Worm (Caenorhabditis elegans) whole organism, midembryonic: Measurements from ENCODE around the gene dmd-9.
A peak's percentile ranks its signal among the peaks of the same experiment; 100 is the strongest.

ENCODE experiments used
- T22C8.4 ChIP-seq: fragments of 200-800 bp; sonication (Bioruptor generic); IDR thresholded peaks from 2 replicates; pipeline ENCODE4 v1.3.6; 2022; ENCODE audit warnings: missing genetic modification characterization, missing compliant biosample characterization
- cog-1 ChIP-seq: sonication (generic microtip); optimal IDR thresholded peaks from 2 replicates; lab custom pipeline; 2016; ENCODE audit warnings: missing genetic modification characterization, missing compliant biosample characterization
- flt-1 ChIP-seq: fragments of 200-800 bp; sonication (Bioruptor generic); IDR thresholded peaks from 2 replicates; pipeline ENCODE4 v1.3.6; 2022; ENCODE audit warnings: missing genetic modification characterization, missing compliant biosample characterization
- med-1 ChIP-seq: sonication (generic microtip); optimal IDR thresholded peaks from 2 replicates; lab custom pipeline; 2017; ENCODE audit warnings: missing genetic modification characterization, mild to moderate bottlenecking, missing compliant biosample characterization, antibody characterized with exemption, missing genetic modification reagents; ENCODE audit not compliant: insufficient read depth
- ref-1 ChIP-seq: fragments of 200-800 bp; sonication (Bioruptor generic); conservative IDR thresholded peaks from 2 replicates; pipeline ENCODE4 v1.3.6; 2022; ENCODE audit warnings: missing genetic modification reagents, missing genetic modification characterization, missing compliant biosample characterization
- tab-1 ChIP-seq: fragments of 200-800 bp; sonication (Bioruptor generic); IDR thresholded peaks from 2 replicates; pipeline ENCODE4 v1.3.6; 2022; ENCODE audit warnings: missing genetic modification characterization, missing compliant biosample characterization
- ztf-29 ChIP-seq: fragments of 200-800 bp; sonication (Bioruptor generic); IDR thresholded peaks from 2 replicates; pipeline ENCODE4 v1.3.6; 2022; ENCODE audit warnings: missing genetic modification reagents, missing genetic modification characterization, missing compliant biosample characterization

- TF ChIP-seq tab-1 (GFP tag; lab: Robert Waterston, UW) (no peak), ztf-29 (GFP tag; lab: Robert Waterston, UW) (no peak), cog-1 (tag; lab: Kevin White, UChicago) (peak; percentile 44), med-1 (GFP tag; lab: Kevin White, UChicago) (no peak), flt-1 (GFP tag; lab: Robert Waterston, UW) (no peak), T22C8.4 (no peak), ref-1 (GFP tag; lab: Robert Waterston, UW) (no peak)
Observed at ce11 chrIV:3231644-3232043, 22.7 kb downstream of the dmd-9 start.
